Worm (Caenorhabditis elegans): ENCODE measurements around the gene Y46E12BL.2.

DNA sequence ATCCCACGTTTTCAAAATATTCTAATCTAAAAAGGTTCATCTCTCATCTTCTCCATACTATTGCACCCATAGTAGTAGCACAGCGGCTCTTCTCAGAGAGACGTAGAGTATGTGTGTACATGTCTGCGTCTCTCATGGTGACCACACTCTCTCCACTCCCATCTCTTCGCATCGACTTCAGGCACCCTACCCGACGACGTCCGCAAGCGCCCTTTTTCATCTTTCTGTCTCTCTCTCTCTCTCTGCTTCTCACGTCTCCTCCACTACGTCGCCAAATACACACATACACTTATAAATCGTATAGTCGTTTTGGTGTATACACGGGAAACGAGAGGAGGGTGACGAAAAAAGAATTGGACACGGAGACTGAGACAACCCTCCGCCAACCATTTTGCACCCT lies 23.1 kb downstream of the Y46E12BL.2 start:
- TF ChIP-seq ama-1 (optimal IDR thresholded peaks at IDR 0.05) (no peak), hmg-4 (GFP tag; optimal IDR thresholded peaks at IDR 0.05) (no peak), flt-1 (GFP tag; IDR thresholded peaks at IDR 0.05) (no peak), ets-7 (tag; optimal IDR thresholded peaks at IDR 0.05) (no peak), B0310.2 (tag; optimal IDR thresholded peaks at IDR 0.05) (no peak), ceh-13 (GFP tag; optimal IDR thresholded peaks at IDR 0.05) (no peak), hnd-1 (tag; optimal IDR thresholded peaks at IDR 0.05) (no peak), scrt-1 (GFP tag; IDR thresholded peaks at IDR 0.05) (no peak), pes-1 (GFP tag; IDR thresholded peaks at IDR 0.05) (no peak), tbx-37 (GFP tag; conservative IDR thresholded peaks at IDR 0.05) (no peak)

Data from whole organism, early embryonic.